Fruit fly (Drosophila melanogaster) whole organism, embryonic: Measurements from ENCODE around the gene bnl.

ENCODE experiments used
- Antp ChIP-seq: fragments of 200-800 bp; sonication (Bioruptor generic); optimal IDR thresholded peaks from 3 replicates; lab custom pipeline; 2016; ENCODE audit warnings: missing biosample characterization, missing genetic modification characterization
- Awh ChIP-seq: fragments of 200-800 bp; sonication (Bioruptor generic); IDR thresholded peaks from 2 replicates; pipeline ENCODE4, ENCODE4 v1.3.6; 2022; ENCODE audit warnings: missing biosample characterization, missing genetic modification characterization
- CG1233 ChIP-seq: fragments of 200-800 bp; sonication (Bioruptor generic); optimal IDR thresholded peaks from 4 replicates; lab custom pipeline; 2018; ENCODE audit warnings: missing biosample characterization, mild to moderate bottlenecking, missing genetic modification characterization
- CG12769 ChIP-seq: fragments of 200-800 bp; sonication (Bioruptor generic); optimal IDR thresholded peaks from 2 replicates; lab custom pipeline; 2019; ENCODE audit warnings: missing biosample characterization, mild to moderate bottlenecking, missing genetic modification characterization, moderate library complexity
- CG13424 ChIP-seq: fragments of 200-800 bp; sonication (Bioruptor generic); optimal IDR thresholded peaks from 2 replicates; lab custom pipeline; 2019; ENCODE audit warnings: missing biosample characterization, mild to moderate bottlenecking, missing genetic modification characterization, moderate library complexity
- CG15269 ChIP-seq: fragments of 200-800 bp; sonication (Bioruptor generic); optimal IDR thresholded peaks from 2 replicates; lab custom pipeline; 2018; ENCODE audit warnings: missing biosample characterization, mild to moderate bottlenecking, missing genetic modification characterization, moderate library complexity
- CG17328 ChIP-seq: fragments of 200-800 bp; sonication (Bioruptor generic); IDR thresholded peaks from 2 replicates; pipeline ENCODE4 v1.3.6; 2022; ENCODE audit warnings: missing biosample characterization, missing genetic modification characterization
- CG18262 ChIP-seq: fragments of 200-800 bp; optimal IDR thresholded peaks from 3 replicates; lab custom pipeline; 2019; ENCODE audit warnings: missing biosample characterization, mild to moderate bottlenecking, missing genetic modification characterization, moderate library complexity
- CG2129 ChIP-seq: fragments of 200-800 bp; sonication (Bioruptor generic); IDR thresholded peaks from 2 replicates; pipeline ENCODE4 v1.3.6; 2022; ENCODE audit warnings: missing biosample characterization, missing genetic modification characterization; ENCODE audit not compliant: partially characterized antibody
- CG2199 ChIP-seq: fragments of 200-800 bp; sonication (Bioruptor generic); IDR thresholded peaks from 3 replicates; pipeline ENCODE4 v1.3.6; 2022; ENCODE audit warnings: missing biosample characterization, missing genetic modification characterization
- CG30020 ChIP-seq: fragments of 200-800 bp; optimal IDR thresholded peaks from 2 replicates; lab custom pipeline; 2019; ENCODE audit warnings: missing biosample characterization, mild to moderate bottlenecking, missing genetic modification characterization, moderate library complexity
- CG4328 ChIP-seq: fragments of 200-800 bp; sonication (Bioruptor generic); optimal IDR thresholded peaks from 3 replicates; lab custom pipeline; 2017; ENCODE audit warnings: missing biosample characterization, missing genetic modification reagents, missing genetic modification characterization
- CG4424 ChIP-seq: fragments of 200-800 bp; sonication (Bioruptor generic); optimal IDR thresholded peaks from 3 replicates; lab custom pipeline; 2016; ENCODE audit warnings: missing biosample characterization, missing genetic modification characterization
- CG5180 ChIP-seq: fragments of 200-800 bp; sonication (Bioruptor generic); optimal IDR thresholded peaks from 3 replicates; lab custom pipeline; 2017; ENCODE audit warnings: missing biosample characterization, missing genetic modification characterization, mild to moderate bottlenecking, moderate library complexity, missing genetic modification reagents
- CG9876 ChIP-seq: fragments of 200-800 bp; sonication (Bioruptor generic); optimal IDR thresholded peaks from 2 replicates; lab custom pipeline; 2016; ENCODE audit warnings: missing biosample characterization, missing genetic modification characterization
- Chrac-16 ChIP-seq: fragments of 200-800 bp; sonication (Bioruptor generic); optimal IDR thresholded peaks from 3 replicates; lab custom pipeline; 2016; ENCODE audit warnings: missing biosample characterization, missing genetic modification characterization
- Dp ChIP-seq: fragments of 200-800 bp; sonication (Bioruptor generic); optimal IDR thresholded peaks from 2 replicates; lab custom pipeline; 2018; ENCODE audit warnings: missing biosample characterization, mild to moderate bottlenecking, missing genetic modification characterization, moderate library complexity
- HmgD ChIP-seq: fragments of 200-800 bp; sonication (Bioruptor generic); optimal IDR thresholded peaks from 3 replicates; lab custom pipeline; 2016; ENCODE audit warnings: missing biosample characterization, missing genetic modification characterization
- Hr78 ChIP-seq, 2 experiments: fragments of 200-800 bp in 1 of 2; fragments of >200 bp in 1 of 2; sonication (Bioruptor generic) in 1 of 2; optimal IDR thresholded peaks; 2 replicates each; lab custom pipeline; 2017 to 2019; ENCODE audit warnings: missing biosample characterization in 2 of 2, missing genetic modification characterization in 2 of 2, mild to moderate bottlenecking in 1 of 2, moderate library complexity in 1 of 2
- Jarid2 ChIP-seq: fragments of 200-800 bp; sonication (Bioruptor generic); optimal IDR thresholded peaks from 3 replicates; lab custom pipeline; 2017; ENCODE audit warnings: mild to moderate bottlenecking, missing biosample characterization, missing genetic modification reagents, missing genetic modification characterization
- Lim3 ChIP-seq: fragments of 200-800 bp; sonication (Bioruptor generic); IDR thresholded peaks from 2 replicates; pipeline ENCODE4 v1.3.6; 2022; ENCODE audit warnings: missing biosample characterization, missing genetic modification characterization
- MBD-R2 ChIP-seq: fragments of 200-800 bp; sonication (Bioruptor generic); IDR thresholded peaks from 2 replicates; pipeline ENCODE4 v1.3.6; 2022; ENCODE audit warnings: missing biosample characterization, missing genetic modification characterization
- Meics ChIP-seq: fragments of 200-800 bp; sonication (Bioruptor generic); optimal IDR thresholded peaks from 2 replicates; lab custom pipeline; 2017; ENCODE audit warnings: missing biosample characterization, mild to moderate bottlenecking, missing genetic modification characterization
- Mes4 ChIP-seq: fragments of 200-800 bp; sonication (Bioruptor generic); optimal IDR thresholded peaks from 2 replicates; lab custom pipeline; 2016; ENCODE audit warnings: missing biosample characterization, missing genetic modification characterization
- Nf-YC ChIP-seq: fragments of 200-800 bp; optimal IDR thresholded peaks from 3 replicates; lab custom pipeline; 2019; ENCODE audit warnings: missing biosample characterization, mild to moderate bottlenecking, missing genetic modification characterization, moderate library complexity
- NfI ChIP-seq: fragments of 200-800 bp; sonication (Bioruptor generic); optimal IDR thresholded peaks from 3 replicates; lab custom pipeline; 2018; ENCODE audit warnings: missing biosample characterization, mild to moderate bottlenecking, missing genetic modification characterization, moderate library complexity
- Oaz ChIP-seq: fragments of 200-800 bp; sonication (Bioruptor generic); IDR thresholded peaks from 2 replicates; pipeline ENCODE4 v1.3.6; 2022; ENCODE audit warnings: missing biosample characterization, missing genetic modification characterization
- Ptx1 ChIP-seq: fragments of 200-800 bp; sonication (Bioruptor generic); IDR thresholded peaks from 2 replicates; pipeline ENCODE4 v1.3.6; 2022; ENCODE audit warnings: missing biosample characterization, missing genetic modification characterization
- ap ChIP-seq: fragments of 200-800 bp; sonication (Bioruptor generic); IDR thresholded peaks from 2 replicates; pipeline ENCODE4 v1.3.6; 2022; ENCODE audit warnings: missing biosample characterization, missing genetic modification characterization
- cg ChIP-seq: fragments of 200-800 bp; sonication (Bioruptor generic); optimal IDR thresholded peaks from 3 replicates; lab custom pipeline; 2019; ENCODE audit warnings: missing biosample characterization, mild to moderate bottlenecking, missing genetic modification characterization, moderate library complexity
- gcm ChIP-seq: fragments of 200-800 bp; sonication (Bioruptor generic); optimal IDR thresholded peaks from 2 replicates; lab custom pipeline; 2019; ENCODE audit warnings: missing biosample characterization, mild to moderate bottlenecking, missing genetic modification characterization, moderate library complexity
- her ChIP-seq: fragments of 200-800 bp; sonication (Bioruptor generic); optimal IDR thresholded peaks from 2 replicates; lab custom pipeline; 2016; ENCODE audit warnings: missing biosample characterization, missing genetic modification characterization
- insv ChIP-seq, 2 experiments: fragments of 200-800 bp; sonication (Bioruptor generic); optimal IDR thresholded peaks; 3 replicates each; lab custom pipeline; 2016 to 2018; ENCODE audit warnings: missing biosample characterization in 2 of 2, missing genetic modification characterization in 2 of 2
- jing ChIP-seq: fragments of 200-800 bp; sonication (Bioruptor generic); optimal IDR thresholded peaks from 2 replicates; lab custom pipeline; 2018; ENCODE audit warnings: missing biosample characterization, mild to moderate bottlenecking, missing genetic modification characterization
- kay ChIP-seq: fragments of 200-800 bp; sonication (Bioruptor generic); optimal IDR thresholded peaks from 2 replicates; lab custom pipeline; 2016; ENCODE audit warnings: missing biosample characterization, missing genetic modification characterization
- lov ChIP-seq, 2 experiments: fragments of 200-800 bp in 1 of 2; fragments of >200 bp in 1 of 2; sonication (Bioruptor generic) in 1 of 2; IDR thresholded peaks in 1 of 2; optimal IDR thresholded peaks in 1 of 2; 2 replicates in 1 of 2; 3 replicates in 1 of 2; pipeline versions ENCODE4 v1.3.6 to Lab custom; 2017 to 2022; ENCODE audit warnings: missing biosample characterization in 1 of 2, missing genetic modification characterization in 1 of 2
- ranshi ChIP-seq: fragments of 200-800 bp; sonication (Bioruptor generic); IDR thresholded peaks from 2 replicates; pipeline ENCODE4 v1.3.6; 2022; ENCODE audit warnings: missing biosample characterization, missing genetic modification characterization
- schlank ChIP-seq: fragments of 200-800 bp; sonication (Bioruptor generic); optimal IDR thresholded peaks from 2 replicates; lab custom pipeline; 2018; ENCODE audit warnings: missing biosample characterization, mild to moderate bottlenecking, missing genetic modification characterization
- sens ChIP-seq: fragments of 200-800 bp; sonication (Bioruptor generic); peaks from one replicate; lab custom pipeline; 2016; ENCODE audit warnings: missing biosample characterization, missing genetic modification characterization
- slp2 ChIP-seq: fragments of 200-800 bp; sonication (Bioruptor generic); optimal IDR thresholded peaks from 2 replicates; lab custom pipeline; 2016; ENCODE audit warnings: missing biosample characterization, missing genetic modification characterization
- sna ChIP-seq: fragments of 200-800 bp; sonication (Bioruptor generic); IDR thresholded peaks from 2 replicates; pipeline ENCODE4 v1.3.6; 2022; ENCODE audit warnings: missing biosample characterization, missing genetic modification characterization; ENCODE audit not compliant: partially characterized antibody
- stc ChIP-seq: fragments of 200-800 bp; sonication (Bioruptor generic); IDR thresholded peaks from 2 replicates; pipeline ENCODE4 v1.3.6; 2022; ENCODE audit warnings: missing biosample characterization, missing genetic modification characterization
- tap ChIP-seq: fragments of 200-800 bp; optimal IDR thresholded peaks from 3 replicates; lab custom pipeline; 2019; ENCODE audit warnings: missing biosample characterization, mild to moderate bottlenecking, missing genetic modification characterization, moderate library complexity
- trh ChIP-seq: fragments of 200-800 bp; sonication (Bioruptor generic); optimal IDR thresholded peaks from 2 replicates; lab custom pipeline; 2016; ENCODE audit warnings: missing biosample characterization, missing genetic modification characterization
- tup ChIP-seq: fragments of 200-800 bp; sonication (Bioruptor generic); optimal IDR thresholded peaks from 2 replicates; lab custom pipeline; 2016; ENCODE audit warnings: missing biosample characterization, mild to moderate bottlenecking, missing genetic modification characterization, moderate library complexity
- vvl ChIP-seq: fragments of 200-800 bp; sonication (Bioruptor generic); IDR thresholded peaks from 2 replicates; pipeline ENCODE4 v1.3.6; 2022; ENCODE audit warnings: missing biosample characterization, missing genetic modification characterization
- z ChIP-seq: fragments of 200-800 bp; sonication (Bioruptor generic); IDR thresholded peaks from 3 replicates; pipeline ENCODE4 v1.3.6; 2022; ENCODE audit warnings: missing biosample characterization, missing genetic modification characterization
- zen ChIP-seq: fragments of 200-800 bp; sonication (Bioruptor generic); optimal IDR thresholded peaks from 3 replicates; lab custom pipeline; 2018; ENCODE audit warnings: missing biosample characterization, mild to moderate bottlenecking, missing genetic modification characterization, moderate library complexity

The bnl gene

DNA sequence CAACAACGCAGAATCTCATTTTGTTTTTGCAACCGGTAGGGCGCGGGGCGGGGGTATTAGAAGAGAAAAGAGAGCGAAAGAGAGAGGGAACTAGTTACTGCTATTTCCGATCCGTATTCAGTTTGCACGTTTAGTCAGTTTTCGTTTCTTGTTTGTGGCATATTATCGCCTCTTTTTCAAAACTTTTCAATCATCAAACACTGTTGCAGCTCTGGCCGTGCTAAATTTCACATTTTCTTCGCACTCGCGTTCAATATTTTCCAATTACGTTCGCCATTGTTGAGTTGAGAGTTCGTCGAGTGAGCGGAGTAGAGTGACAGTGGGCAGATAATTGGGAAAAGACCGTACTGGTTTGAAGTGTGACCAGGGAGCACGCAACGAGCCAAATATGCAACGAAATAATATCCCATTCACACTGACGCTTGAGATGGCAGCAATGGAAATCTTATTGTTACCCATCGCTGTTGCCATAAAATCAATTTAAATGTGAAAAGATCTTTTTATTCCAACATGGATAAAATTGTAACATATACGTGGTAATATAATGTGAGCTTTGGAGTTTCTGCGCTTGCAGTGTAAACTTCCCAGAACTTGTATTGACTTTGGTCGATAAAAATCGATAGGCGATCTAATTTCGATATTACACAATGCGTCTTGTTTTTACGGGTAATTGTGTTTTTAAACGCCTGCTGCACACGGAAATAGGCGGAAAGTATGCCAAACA, 24.5 kb upstream of the bnl start, which contains the start of the genes Ire1 and Mrm2 (continued):
- TF ChIP-seq sna (GFP tag; lab: Robert Waterston, UW) (0 out of 2 replicates have a peak, but pooled peaks have one; percentile 65), kay (GFP tag; lab: Kevin White, UChicago) (peak; percentile 60), tup (no peak), slp2 (GFP tag; lab: Kevin White, UChicago) (peak; percentile 85), trh (no peak), CG9876 (GFP tag; lab: Kevin White, UChicago) (peak; percentile 85), CG12769 (peak; percentile 85), stc (GFP tag; lab: Robert Waterston, UW) (no peak), sens (GFP tag; lab: Kevin White, UChicago) (peak; percentile 96), Chrac-16 (GFP tag; lab: Kevin White, UChicago) (peak; percentile 78), Oaz (GFP tag; lab: Robert Waterston, UW) (peak; percentile 56), her (GFP tag; lab: Kevin White, UChicago) (peak; percentile 81), CG4328 (GFP tag; lab: Kevin White, UChicago) (peak; percentile 67), vvl (GFP tag; lab: Robert Waterston, UW) (peak; percentile 89), Meics (GFP tag; lab: Kevin White, UChicago) (peak; percentile 68), CG13424 (peak; percentile 82), insv (GFP tag; optimal IDR thresholded peaks at IDR 0.05; lab: Kevin White, UChicago) (peak in 1 of 2 experiments; percentile 68), Ptx1 (GFP tag; lab: Robert Waterston, UW) (peak; percentile 89), CG18262 (tag; lab: Kevin White, UChicago) (peak; percentile 71), Jarid2 (GFP tag; lab: Kevin White, UChicago) (peak; percentile 69), gcm (GFP tag; lab: Kevin White, UChicago) (peak; percentile 17), NfI (peak; percentile 72), HmgD (peak; percentile 95), tap (tag; lab: Kevin White, UChicago) (no peak), lov (optimal IDR thresholded peaks at IDR 0.05; lab: Kevin White, UChicago) (no peak), lov (GFP tag; IDR thresholded peaks at IDR 0.05; lab: Robert Waterston, UW) (peak; percentile 74; the same call in 1 of the 3 replicates), CG1233 (GFP tag; lab: Kevin White, UChicago) (peak; percentile 35), Hr78 (GFP tag; optimal IDR thresholded peaks at IDR 0.05; lab: Kevin White, UChicago) (peak; percentile 1 to 72), CG30020 (tag; lab: Kevin White, UChicago) (peak; percentile 97), ranshi (GFP tag; lab: Robert Waterston, UW) (peak; percentile 77; the same call in 1 of the 2 replicates), CG15269 (tag; lab: Kevin White, UChicago) (peak; percentile 79), CG17328 (peak; percentile 75), z (GFP tag; lab: Robert Waterston, UW) (0 out of 3 replicates have a peak, but pooled peaks have one; percentile 26), Mes4 (GFP tag; lab: Kevin White, UChicago) (peak; percentile 65), Lim3 (GFP tag; lab: Robert Waterston, UW) (no peak), schlank (tag; lab: Kevin White, UChicago) (peak; percentile 39), zen (tag; lab: Kevin White, UChicago) (peak; percentile 76), Awh (GFP tag; lab: Robert Waterston, UW) (peak; percentile 58; the same call in 1 of the 2 replicates), Dp (peak; percentile 39), Nf-YC (tag; lab: Kevin White, UChicago) (peak; percentile 71), ap (GFP tag; lab: Robert Waterston, UW) (peak; percentile 52; the same call in 1 of the 2 replicates), CG4424 (peak; percentile 76), MBD-R2 (GFP tag; lab: Robert Waterston, UW) (peak; percentile 82), CG2129 (GFP tag; lab: Robert Waterston, UW) (peak; percentile 24; the same call in 1 of the 2 replicates), jing (GFP tag; lab: Kevin White, UChicago) (peak; percentile 59), Antp (GFP tag; lab: Kevin White, UChicago) (peak; percentile 90), CG2199 (GFP tag; lab: Robert Waterston, UW) (no peak), cg (GFP tag; lab: Kevin White, UChicago) (no peak), CG5180 (GFP tag; lab: Kevin White, UChicago) (no peak)
